Fruit fly (Drosophila melanogaster) whole organism, embryonic: ENCODE measurements around the gene Trs20.

Experiments used
- Adf1 ChIP-seq: fragments of 200-800 bp; sonication (Bioruptor generic); IDR thresholded peaks from 2 replicates; pipeline ENCODE4 v1.3.6; 2022; ENCODE audit warnings: missing biosample characterization, missing genetic modification characterization
- Bdp1 ChIP-seq: fragments of 200-800 bp; sonication (Bioruptor generic); optimal IDR thresholded peaks from 3 replicates; lab custom pipeline; 2016; ENCODE audit warnings: missing biosample characterization, missing genetic modification characterization
- CG1024 ChIP-seq: fragments of 200-800 bp; sonication (Bioruptor generic); IDR thresholded peaks from 2 replicates; pipeline ENCODE4 v1.3.6; 2022; ENCODE audit warnings: missing biosample characterization, missing genetic modification characterization
- CG10565 ChIP-seq: fragments of 200-800 bp; sonication (Bioruptor generic); optimal IDR thresholded peaks from 3 replicates; lab custom pipeline; 2016; ENCODE audit warnings: missing biosample characterization, mild to moderate bottlenecking, missing genetic modification characterization
- CG11696 ChIP-seq: fragments of 200-800 bp; sonication (Bioruptor generic); IDR thresholded peaks from 2 replicates; pipeline ENCODE4 v1.3.6; 2022; ENCODE audit warnings: missing biosample characterization, missing genetic modification characterization
- CG13624 ChIP-seq: fragments of 200-800 bp; sonication (Bioruptor generic); optimal IDR thresholded peaks from 2 replicates; lab custom pipeline; 2016; ENCODE audit warnings: missing biosample characterization, missing genetic modification characterization
- CG14014 ChIP-seq: fragments of 200-800 bp; sonication (Bioruptor generic); IDR thresholded peaks from 2 replicates; pipeline ENCODE4 v1.3.6; 2022; ENCODE audit warnings: missing biosample characterization, missing genetic modification characterization
- CG14050 ChIP-seq: fragments of 200-800 bp; sonication (Bioruptor generic); IDR thresholded peaks from 3 replicates; pipeline ENCODE4 v1.3.6; 2022; ENCODE audit warnings: missing biosample characterization, missing genetic modification characterization
- CG14441 ChIP-seq: fragments of 200-800 bp; sonication (Bioruptor generic); IDR thresholded peaks from 2 replicates; pipeline ENCODE4 v1.3.6; 2022; ENCODE audit warnings: missing biosample characterization, missing genetic modification characterization
- CG14667 ChIP-seq: fragments of 200-800 bp; sonication (Bioruptor generic); IDR thresholded peaks from 2 replicates; pipeline ENCODE4 v1.3.6; 2022; ENCODE audit warnings: missing biosample characterization, missing genetic modification characterization
- CG17361 ChIP-seq: fragments of 200-800 bp; sonication (Bioruptor generic); IDR thresholded peaks from 3 replicates; pipeline ENCODE4 v1.3.6; 2022; ENCODE audit warnings: missing biosample characterization, missing genetic modification characterization
- CG1832 ChIP-seq: fragments of 200-800 bp; sonication (Bioruptor generic); optimal IDR thresholded peaks from 2 replicates; lab custom pipeline; 2017; ENCODE audit warnings: missing biosample characterization, mild to moderate bottlenecking, missing genetic modification characterization, inconsistent platforms
- CG2875 ChIP-seq: fragments of 200-800 bp; sonication (Bioruptor generic); optimal IDR thresholded peaks from 2 replicates; lab custom pipeline; 2017; ENCODE audit warnings: missing biosample characterization, mild to moderate bottlenecking, missing genetic modification characterization, missing genetic modification reagents
- CG30431 ChIP-seq: fragments of 200-800 bp; sonication (Bioruptor generic); optimal IDR thresholded peaks from 2 replicates; lab custom pipeline; 2017; ENCODE audit warnings: missing biosample characterization, missing genetic modification characterization
- CG32532 ChIP-seq: fragments of 200-800 bp; sonication (Bioruptor generic); IDR thresholded peaks from 2 replicates; pipeline ENCODE4 v1.3.6; 2022; ENCODE audit warnings: missing biosample characterization, missing genetic modification characterization
- CG32767 ChIP-seq: fragments of 200-800 bp; sonication (Bioruptor generic); IDR thresholded peaks from 2 replicates; pipeline ENCODE4 v1.3.6; 2022; ENCODE audit warnings: missing biosample characterization, missing genetic modification characterization
- CG3726 ChIP-seq: fragments of 200-800 bp; sonication (Bioruptor generic); IDR thresholded peaks from 3 replicates; pipeline ENCODE4, ENCODE4 v1.3.6; 2022; ENCODE audit warnings: missing biosample characterization, missing genetic modification characterization
- CG4282 ChIP-seq: fragments of 200-800 bp; sonication (Bioruptor generic); optimal IDR thresholded peaks from 2 replicates; lab custom pipeline; 2016; ENCODE audit warnings: missing biosample characterization, missing genetic modification characterization
- CG4617 ChIP-seq: fragments of 200-800 bp; sonication (Bioruptor generic); optimal IDR thresholded peaks from 3 replicates; lab custom pipeline; 2016; ENCODE audit warnings: missing biosample characterization, missing genetic modification characterization, borderline replicate concordance
- CG6254 ChIP-seq: fragments of 200-800 bp; sonication (Bioruptor generic); optimal IDR thresholded peaks from 3 replicates; lab custom pipeline; 2017; ENCODE audit warnings: mild to moderate bottlenecking, missing biosample characterization, missing genetic modification reagents, missing genetic modification characterization
- CG8765 ChIP-seq: fragments of 200-800 bp; sonication (Bioruptor generic); IDR thresholded peaks from 2 replicates; pipeline ENCODE4 v1.3.6; 2022; ENCODE audit warnings: missing biosample characterization, missing genetic modification characterization
- CG9609 ChIP-seq: fragments of 200-800 bp; sonication (Bioruptor generic); optimal IDR thresholded peaks from 3 replicates; lab custom pipeline; 2016; ENCODE audit warnings: missing biosample characterization, missing genetic modification characterization
- CG9817 ChIP-seq: fragments of 200-800 bp; sonication (Bioruptor generic); optimal IDR thresholded peaks from 2 replicates; lab custom pipeline; 2018; ENCODE audit warnings: missing biosample characterization, mild to moderate bottlenecking, missing genetic modification characterization, moderate library complexity
- Fer3 ChIP-seq: fragments of 200-800 bp; sonication (Bioruptor generic); optimal IDR thresholded peaks from 2 replicates; lab custom pipeline; 2018; ENCODE audit warnings: missing biosample characterization, mild to moderate bottlenecking, missing genetic modification characterization, moderate library complexity
- Gug ChIP-seq: fragments of 200-800 bp; sonication (Bioruptor generic); IDR thresholded peaks from 4 replicates; pipeline ENCODE4 v1.3.6; 2022; ENCODE audit warnings: missing biosample characterization, missing genetic modification characterization
- Hand ChIP-seq: fragments of 200-800 bp; sonication (Bioruptor generic); optimal IDR thresholded peaks from 2 replicates; lab custom pipeline; 2017; ENCODE audit warnings: mild to moderate bottlenecking, missing biosample characterization, missing genetic modification reagents, missing genetic modification characterization
- Nf-YB ChIP-seq: fragments of 200-800 bp; sonication (Bioruptor generic); optimal IDR thresholded peaks from 3 replicates; lab custom pipeline; 2019; ENCODE audit warnings: missing biosample characterization, mild to moderate bottlenecking, missing genetic modification characterization, moderate library complexity
- Optix ChIP-seq: fragments of 200-800 bp; sonication (Bioruptor generic); IDR thresholded peaks from 3 replicates; pipeline ENCODE4 v1.3.6; 2022; ENCODE audit warnings: missing biosample characterization, missing genetic modification characterization
- Rfx ChIP-seq: fragments of 200-800 bp; sonication (Bioruptor generic); IDR thresholded peaks from 2 replicates; pipeline ENCODE4 v1.3.6; 2022; ENCODE audit warnings: missing biosample characterization, missing genetic modification characterization
- Rx ChIP-seq: fragments of 200-800 bp; sonication (Bioruptor generic); IDR thresholded peaks from 2 replicates; pipeline ENCODE4 v1.3.6; 2022; ENCODE audit warnings: missing biosample characterization, missing genetic modification characterization
- amos ChIP-seq: fragments of 200-800 bp; sonication (Bioruptor generic); IDR thresholded peaks from 2 replicates; pipeline ENCODE4 v1.3.6; 2022; ENCODE audit warnings: missing biosample characterization, missing genetic modification characterization; ENCODE audit not compliant: partially characterized antibody
- bcd ChIP-seq: fragments of 200-800 bp; sonication (Bioruptor generic); optimal IDR thresholded peaks from 2 replicates; lab custom pipeline; 2017; ENCODE audit warnings: missing biosample characterization, mild to moderate bottlenecking, missing genetic modification characterization
- crp ChIP-seq, 2 experiments: fragments of 200-800 bp; sonication (Bioruptor generic); optimal IDR thresholded peaks; 2 replicates in 1 of 2; 3 replicates in 1 of 2; lab custom pipeline; 2017; ENCODE audit warnings: missing biosample characterization in 2 of 2, missing genetic modification characterization in 2 of 2, mild to moderate bottlenecking in 1 of 2, moderate library complexity in 1 of 2
- dati ChIP-seq: fragments of 200-800 bp; sonication (Bioruptor generic); IDR thresholded peaks from 2 replicates; pipeline ENCODE4 v1.3.6; 2022; ENCODE audit warnings: missing biosample characterization, missing genetic modification characterization
- eyg ChIP-seq: fragments of 200-800 bp; sonication (Bioruptor generic); optimal IDR thresholded peaks from 3 replicates; lab custom pipeline; 2016; ENCODE audit warnings: missing biosample characterization, missing genetic modification characterization
- fu2 ChIP-seq: fragments of 200-800 bp; sonication (Bioruptor generic); optimal IDR thresholded peaks from 2 replicates; lab custom pipeline; 2016; ENCODE audit warnings: missing biosample characterization, missing genetic modification characterization
- gem ChIP-seq: fragments of 200-800 bp; sonication (Bioruptor generic); optimal IDR thresholded peaks from 2 replicates; lab custom pipeline; 2019; ENCODE audit warnings: missing biosample characterization, mild to moderate bottlenecking, missing genetic modification characterization, moderate library complexity
- hbn ChIP-seq: fragments of 200-800 bp; sonication (Bioruptor generic); IDR thresholded peaks from 2 replicates; pipeline ENCODE4 v1.3.6; 2022; ENCODE audit warnings: missing biosample characterization, missing genetic modification characterization; ENCODE audit not compliant: partially characterized antibody
- nerfin-2 ChIP-seq: fragments of 200-800 bp; sonication (Bioruptor generic); IDR thresholded peaks from 2 replicates; pipeline ENCODE4 v1.3.6; 2022; ENCODE audit warnings: missing biosample characterization, missing genetic modification characterization; ENCODE audit not compliant: partially characterized antibody
- nmo ChIP-seq: fragments of 200-800 bp; sonication (Bioruptor generic); optimal IDR thresholded peaks from 2 replicates; lab custom pipeline; 2018; ENCODE audit warnings: missing biosample characterization, mild to moderate bottlenecking, missing genetic modification characterization, moderate library complexity
- ranshi ChIP-seq: fragments of 200-800 bp; sonication (Bioruptor generic); IDR thresholded peaks from 2 replicates; pipeline ENCODE4 v1.3.6; 2022; ENCODE audit warnings: missing biosample characterization, missing genetic modification characterization
- row ChIP-seq: fragments of 200-800 bp; sonication (Bioruptor generic); IDR thresholded peaks from 3 replicates; pipeline ENCODE4 v1.3.6; 2022; ENCODE audit warnings: missing biosample characterization, missing genetic modification characterization
- sisA ChIP-seq: fragments of 200-800 bp; sonication (Bioruptor generic); IDR thresholded peaks from 2 replicates; pipeline ENCODE4 v1.3.6; 2022; ENCODE audit warnings: missing biosample characterization, missing genetic modification characterization
- sob ChIP-seq: fragments of 200-800 bp; sonication (Bioruptor generic); IDR thresholded peaks from 2 replicates; pipeline ENCODE4 v1.3.6; 2022; ENCODE audit warnings: missing biosample characterization, missing genetic modification characterization
- tgo ChIP-seq: fragments of 200-800 bp; sonication (Bioruptor generic); IDR thresholded peaks from 3 replicates; pipeline ENCODE4 v1.3.6; 2022; ENCODE audit warnings: missing biosample characterization, missing genetic modification characterization
- tup ChIP-seq: fragments of 200-800 bp; sonication (Bioruptor generic); optimal IDR thresholded peaks from 2 replicates; lab custom pipeline; 2016; ENCODE audit warnings: missing biosample characterization, mild to moderate bottlenecking, missing genetic modification characterization, moderate library complexity
- wdn ChIP-seq: fragments of 200-800 bp; sonication (Bioruptor generic); IDR thresholded peaks from 2 replicates; pipeline ENCODE4 v1.3.6; 2022; ENCODE audit warnings: missing biosample characterization, missing genetic modification characterization
- wek ChIP-seq: fragments of 200-800 bp; sonication (Bioruptor generic); optimal IDR thresholded peaks from 3 replicates; lab custom pipeline; 2018; ENCODE audit warnings: missing biosample characterization, mild to moderate bottlenecking, missing genetic modification characterization, moderate library complexity

Gene Trs20

dm6 chr3L:16157251-16158190 is 26.1 kb upstream of the Trs20 start (continued):
- TF ChIP-seq Gug (GFP tag; lab: Robert Waterston, UW) (no peak; the same call in 3 of the 4 replicates), CG4617 (no peak), CG14014 (GFP tag; lab: Robert Waterston, UW) (no peak), CG14441 (peak; percentile 59), wdn (GFP tag; lab: Robert Waterston, UW) (no peak), CG11696 (no peak), Optix (GFP tag; lab: Robert Waterston, UW) (no peak), CG6254 (peak; percentile 30), nmo (GFP tag; lab: Kevin White, UChicago) (peak; percentile 72), Rx (GFP tag; lab: Robert Waterston, UW) (peak; percentile 4; the same call in 1 of the 2 replicates), CG14050 (GFP tag; lab: Robert Waterston, UW) (no peak), Hand (GFP tag; lab: Kevin White, UChicago) (no peak), CG2875 (GFP tag; lab: Kevin White, UChicago) (no peak), tup (GFP tag; lab: Kevin White, UChicago) (no peak), Adf1 (GFP tag; lab: Robert Waterston, UW) (no peak), CG9817 (tag; lab: Kevin White, UChicago) (peak; percentile 38), CG8765 (GFP tag; lab: Robert Waterston, UW) (no peak), CG1832 (no peak), crp (GFP tag; optimal IDR thresholded peaks at IDR 0.05; lab: Kevin White, UChicago) (no peak), Nf-YB (GFP tag; lab: Kevin White, UChicago) (no peak), CG3726 (GFP tag; lab: Robert Waterston, UW) (no peak), wek (GFP tag; lab: Kevin White, UChicago) (no peak), sisA (peak; percentile 44), amos (GFP tag; lab: Robert Waterston, UW) (no peak), CG13624 (GFP tag; lab: Kevin White, UChicago) (peak; percentile 56), CG1024 (GFP tag; lab: Robert Waterston, UW) (no peak), tgo (peak; percentile 35; the same call in 2 of the 3 replicates), CG10565 (GFP tag; lab: Kevin White, UChicago) (no peak), eyg (no peak), nerfin-2 (GFP tag; lab: Robert Waterston, UW) (no peak), Bdp1 (GFP tag; lab: Kevin White, UChicago) (peak; percentile 20), row (GFP tag; lab: Robert Waterston, UW) (peak; percentile 66), CG30431 (GFP tag; lab: Kevin White, UChicago) (peak; percentile 6), CG17361 (GFP tag; lab: Robert Waterston, UW) (peak; percentile 40; the same call in 2 of the 3 replicates), CG14667 (GFP tag; lab: Robert Waterston, UW) (no peak), Fer3 (tag; lab: Kevin White, UChicago) (peak; percentile 39), CG32767 (GFP tag; lab: Robert Waterston, UW) (peak; percentile 9; the same call in 1 of the 2 replicates), CG4282 (GFP tag; lab: Kevin White, UChicago) (no peak), gem (peak; percentile 83), fu2 (GFP tag; lab: Kevin White, UChicago) (peak; percentile 1), CG32532 (GFP tag; lab: Robert Waterston, UW) (peak; percentile 20; the same call in 1 of the 2 replicates), sob (peak; percentile 41; the same call in 1 of the 2 replicates), CG9609 (peak; percentile 39), ranshi (GFP tag; lab: Robert Waterston, UW) (0 out of 2 replicates have a peak, but pooled peaks have one; percentile 8), dati (GFP tag; lab: Robert Waterston, UW) (no peak), hbn (GFP tag; lab: Robert Waterston, UW) (no peak), bcd (peak; percentile 38), Rfx (GFP tag; lab: Robert Waterston, UW) (0 out of 2 replicates have a peak, but pooled peaks have one; percentile 26)
